Fruit fly (Drosophila melanogaster) whole organism, embryonic: Measurements from ENCODE around the gene Ir67a.
A peak's percentile ranks its signal among the peaks of the same experiment; 100 is the strongest.

Source experiments
- Blimp-1 ChIP-seq: fragments of 200-800 bp; sonication (Bioruptor generic); optimal IDR thresholded peaks from 3 replicates; lab custom pipeline; 2018; ENCODE audit warnings: missing biosample characterization, missing genetic modification characterization, mild to moderate bottlenecking, moderate library complexity, missing genetic modification reagents
- CG10267 ChIP-seq: fragments of 200-800 bp; sonication (Bioruptor generic); optimal IDR thresholded peaks from 2 replicates; lab custom pipeline; 2018; ENCODE audit warnings: missing biosample characterization, mild to moderate bottlenecking, missing genetic modification characterization, moderate library complexity
- CG10274 ChIP-seq: fragments of 200-800 bp; sonication (Bioruptor generic); optimal IDR thresholded peaks from 3 replicates; lab custom pipeline; 2017; ENCODE audit warnings: missing biosample characterization, mild to moderate bottlenecking, missing genetic modification characterization
- CG10543 ChIP-seq: fragments of 200-800 bp; sonication (Bioruptor generic); optimal IDR thresholded peaks from 3 replicates; lab custom pipeline; 2017; ENCODE audit warnings: missing biosample characterization, mild to moderate bottlenecking, missing genetic modification characterization, moderate library complexity
- CG10565 ChIP-seq: fragments of 200-800 bp; sonication (Bioruptor generic); optimal IDR thresholded peaks from 3 replicates; lab custom pipeline; 2016; ENCODE audit warnings: missing biosample characterization, mild to moderate bottlenecking, missing genetic modification characterization
- CG12104 ChIP-seq: fragments of 200-800 bp; sonication (Bioruptor generic); optimal IDR thresholded peaks from 3 replicates; lab custom pipeline; 2016; ENCODE audit warnings: missing biosample characterization, missing genetic modification characterization
- CG12744 ChIP-seq: fragments of 200-800 bp; sonication (Bioruptor generic); optimal IDR thresholded peaks from 2 replicates; lab custom pipeline; 2016; ENCODE audit warnings: missing biosample characterization, missing genetic modification characterization
- CG15073 ChIP-seq: fragments of 200-800 bp; sonication (Bioruptor generic); optimal IDR thresholded peaks from 2 replicates; lab custom pipeline; 2016; ENCODE audit warnings: missing biosample characterization, missing genetic modification characterization
- CG17359 ChIP-seq: fragments of 200-800 bp; sonication (Bioruptor generic); optimal IDR thresholded peaks from 3 replicates; lab custom pipeline; 2018; ENCODE audit warnings: missing biosample characterization, mild to moderate bottlenecking, missing genetic modification characterization, moderate library complexity
- CG17829 ChIP-seq: fragments of 200-800 bp; optimal IDR thresholded peaks from 2 replicates; lab custom pipeline; 2019; ENCODE audit warnings: missing biosample characterization, mild to moderate bottlenecking, missing genetic modification characterization, moderate library complexity
- CG18262 ChIP-seq: fragments of 200-800 bp; optimal IDR thresholded peaks from 3 replicates; lab custom pipeline; 2019; ENCODE audit warnings: missing biosample characterization, mild to moderate bottlenecking, missing genetic modification characterization, moderate library complexity
- CG18476 ChIP-seq: fragments of 200-800 bp; sonication (Bioruptor generic); optimal IDR thresholded peaks from 2 replicates; lab custom pipeline; 2016; ENCODE audit warnings: missing biosample characterization, mild to moderate bottlenecking, missing genetic modification characterization
- CG30431 ChIP-seq: fragments of 200-800 bp; sonication (Bioruptor generic); optimal IDR thresholded peaks from 2 replicates; lab custom pipeline; 2017; ENCODE audit warnings: missing biosample characterization, missing genetic modification characterization
- CG3163 ChIP-seq: fragments of 200-800 bp; sonication (Bioruptor generic); optimal IDR thresholded peaks from 3 replicates; lab custom pipeline; 2016; ENCODE audit warnings: missing biosample characterization, missing genetic modification characterization
- CG33557 ChIP-seq: fragments of 200-800 bp; sonication (Bioruptor generic); optimal IDR thresholded peaks from 2 replicates; lab custom pipeline; 2019; ENCODE audit warnings: missing biosample characterization, mild to moderate bottlenecking, missing genetic modification characterization, moderate library complexity
- CG34224 ChIP-seq: fragments of 200-800 bp; sonication (Bioruptor generic); IDR thresholded peaks from 3 replicates; pipeline ENCODE4 v1.3.6; 2022; ENCODE audit warnings: missing biosample characterization, missing genetic modification characterization; ENCODE audit not compliant: partially characterized antibody
- CG34376 ChIP-seq: fragments of 200-800 bp; sonication (Bioruptor generic); optimal IDR thresholded peaks from 2 replicates; lab custom pipeline; 2018; ENCODE audit warnings: missing biosample characterization, mild to moderate bottlenecking, missing genetic modification characterization
- CG4424 ChIP-seq: fragments of 200-800 bp; sonication (Bioruptor generic); optimal IDR thresholded peaks from 3 replicates; lab custom pipeline; 2016; ENCODE audit warnings: missing biosample characterization, missing genetic modification characterization
- CG5953 ChIP-seq: fragments of 200-800 bp; sonication (Bioruptor generic); IDR thresholded peaks from 2 replicates; pipeline ENCODE4 v1.3.6; 2022; ENCODE audit warnings: missing biosample characterization, missing genetic modification characterization
- CG6654 ChIP-seq: fragments of 200-800 bp; sonication (Bioruptor generic); optimal IDR thresholded peaks from 2 replicates; lab custom pipeline; 2017; ENCODE audit warnings: missing biosample characterization, mild to moderate bottlenecking, missing genetic modification characterization
- CrebB ChIP-seq: fragments of 200-800 bp; sonication (Bioruptor generic); optimal IDR thresholded peaks from 3 replicates; lab custom pipeline; 2018; ENCODE audit warnings: missing biosample characterization, mild to moderate bottlenecking, missing genetic modification characterization
- Deaf1 ChIP-seq: fragments of 200-800 bp; optimal IDR thresholded peaks from 3 replicates; lab custom pipeline; 2019; ENCODE audit warnings: missing biosample characterization, mild to moderate bottlenecking, missing genetic modification characterization, moderate library complexity
- E2f1 ChIP-seq: fragments of 200-800 bp; sonication (Bioruptor generic); IDR thresholded peaks from 2 replicates; pipeline ENCODE4 v1.3.6; 2022; ENCODE audit warnings: missing biosample characterization, missing genetic modification characterization
- E2f2 ChIP-seq: fragments of 200-800 bp; sonication (Bioruptor generic); IDR thresholded peaks from 2 replicates; pipeline ENCODE4 v1.3.6; 2022; ENCODE audit warnings: missing biosample characterization, missing genetic modification characterization
- NFAT ChIP-seq: fragments of 200-800 bp; sonication (Bioruptor generic); IDR thresholded peaks from 2 replicates; pipeline ENCODE4 v1.3.6; 2022; ENCODE audit warnings: missing biosample characterization, missing genetic modification characterization
- Neu2 ChIP-seq: fragments of 200-800 bp; sonication (Bioruptor generic); optimal IDR thresholded peaks from 3 replicates; lab custom pipeline; 2016; ENCODE audit warnings: missing biosample characterization, missing genetic modification characterization, borderline replicate concordance
- Nf-YB ChIP-seq: fragments of 200-800 bp; sonication (Bioruptor generic); optimal IDR thresholded peaks from 3 replicates; lab custom pipeline; 2019; ENCODE audit warnings: missing biosample characterization, mild to moderate bottlenecking, missing genetic modification characterization, moderate library complexity
- Spps ChIP-seq: fragments of 200-800 bp; sonication (Bioruptor generic); optimal IDR thresholded peaks from 2 replicates; lab custom pipeline; 2018; ENCODE audit warnings: missing biosample characterization, mild to moderate bottlenecking, missing genetic modification characterization
- Ssrp ChIP-seq: fragments of 200-800 bp; sonication (Bioruptor generic); optimal IDR thresholded peaks from 2 replicates; lab custom pipeline; 2018; ENCODE audit warnings: missing biosample characterization, mild to moderate bottlenecking, missing genetic modification characterization, moderate library complexity
- aop ChIP-seq: fragments of 200-800 bp; sonication (Bioruptor generic); IDR thresholded peaks from 2 replicates; pipeline ENCODE4 v1.3.6; 2022; ENCODE audit warnings: missing biosample characterization, missing genetic modification characterization
- bsh ChIP-seq, 2 experiments: fragments of 200-800 bp; sonication (Bioruptor generic); optimal IDR thresholded peaks; 2 replicates each; lab custom pipeline; 2017 to 2018; ENCODE audit warnings: mild to moderate bottlenecking in 2 of 2, missing biosample characterization in 2 of 2, missing genetic modification characterization in 2 of 2, moderate library complexity in 1 of 2
- danr ChIP-seq: fragments of 200-800 bp; sonication (Bioruptor generic); IDR thresholded peaks from 2 replicates; pipeline ENCODE4 v1.3.6; 2022; ENCODE audit warnings: missing biosample characterization, missing genetic modification characterization
- dm ChIP-seq: fragments of 200-800 bp; sonication (Bioruptor generic); optimal IDR thresholded peaks from 3 replicates; lab custom pipeline; 2016; ENCODE audit warnings: missing biosample characterization, missing genetic modification characterization
- dmrt99B ChIP-seq: fragments of 200-800 bp; sonication (Bioruptor generic); optimal IDR thresholded peaks from 2 replicates; lab custom pipeline; 2018; ENCODE audit warnings: missing biosample characterization, mild to moderate bottlenecking, missing genetic modification characterization, moderate library complexity
- gcm ChIP-seq: fragments of 200-800 bp; sonication (Bioruptor generic); optimal IDR thresholded peaks from 2 replicates; lab custom pipeline; 2019; ENCODE audit warnings: missing biosample characterization, mild to moderate bottlenecking, missing genetic modification characterization, moderate library complexity
- hbn ChIP-seq: fragments of 200-800 bp; sonication (Bioruptor generic); IDR thresholded peaks from 2 replicates; pipeline ENCODE4 v1.3.6; 2022; ENCODE audit warnings: missing biosample characterization, missing genetic modification characterization; ENCODE audit not compliant: partially characterized antibody
- her ChIP-seq: fragments of 200-800 bp; sonication (Bioruptor generic); optimal IDR thresholded peaks from 2 replicates; lab custom pipeline; 2016; ENCODE audit warnings: missing biosample characterization, missing genetic modification characterization
- lab ChIP-seq: fragments of 200-800 bp; sonication (Bioruptor generic); optimal IDR thresholded peaks from 3 replicates; lab custom pipeline; 2017; ENCODE audit warnings: missing biosample characterization, missing genetic modification characterization, mild to moderate bottlenecking, moderate library complexity, missing genetic modification reagents
- nerfin-2 ChIP-seq: fragments of 200-800 bp; sonication (Bioruptor generic); IDR thresholded peaks from 2 replicates; pipeline ENCODE4 v1.3.6; 2022; ENCODE audit warnings: missing biosample characterization, missing genetic modification characterization; ENCODE audit not compliant: partially characterized antibody
- oc ChIP-seq: fragments of 200-800 bp; sonication (Bioruptor generic); optimal IDR thresholded peaks from 2 replicates; lab custom pipeline; 2018; ENCODE audit warnings: missing biosample characterization, mild to moderate bottlenecking, missing genetic modification characterization, moderate library complexity
- sqz ChIP-seq: fragments of 200-800 bp; sonication (Bioruptor generic); optimal IDR thresholded peaks from 3 replicates; lab custom pipeline; 2018; ENCODE audit warnings: missing biosample characterization, mild to moderate bottlenecking, missing genetic modification characterization
- ssp ChIP-seq: fragments of 200-800 bp; sonication (Bioruptor generic); IDR thresholded peaks from 2 replicates; pipeline ENCODE4 v1.3.6; 2022; ENCODE audit warnings: missing biosample characterization, missing genetic modification characterization

The Ir67a gene

DNA sequence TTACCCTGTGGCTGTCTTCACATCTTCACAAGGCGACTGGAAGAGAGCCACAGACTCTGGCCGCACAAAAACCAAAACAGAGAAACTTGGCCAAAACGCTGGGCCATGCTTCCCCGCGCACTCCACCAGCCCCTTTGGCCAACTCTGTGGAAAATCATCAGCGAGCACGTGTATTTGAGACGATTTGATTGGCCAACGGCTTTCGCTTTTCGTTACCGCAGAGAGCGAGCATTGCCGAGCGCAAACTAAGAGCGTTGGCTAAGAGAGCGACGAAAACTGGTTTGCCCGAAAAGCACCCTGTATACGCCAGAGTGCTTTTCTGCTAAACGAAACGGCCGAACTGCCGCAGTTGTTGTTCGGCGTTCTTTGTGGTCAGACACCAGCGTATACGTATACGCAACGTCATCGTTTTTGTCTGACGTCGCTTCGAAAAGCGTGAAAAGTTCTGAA, 3.1 kb upstream of the Ir67a start, which contains the start of gene CG42673 (continued):
- TF ChIP-seq CG5953 (GFP tag; lab: Robert Waterston, UW) (no peak), oc (tag; lab: Kevin White, UChicago) (peak; percentile 2), NFAT (0 out of 2 replicates have a peak, but pooled peaks have one; percentile 31), dmrt99B (peak; percentile 5), CG34376 (GFP tag; lab: Kevin White, UChicago) (peak; percentile 0), CG3163 (GFP tag; lab: Kevin White, UChicago) (peak; percentile 99), Spps (tag; lab: Kevin White, UChicago) (no peak), Nf-YB (GFP tag; lab: Kevin White, UChicago) (peak; percentile 98), E2f2 (0 out of 2 replicates have a peak, but pooled peaks have one; percentile 13), Blimp-1 (GFP tag; lab: Kevin White, UChicago) (peak; percentile 99), hbn (GFP tag; lab: Robert Waterston, UW) (peak; percentile 47; the same call in 1 of the 2 replicates), E2f1 (GFP tag; lab: Robert Waterston, UW) (0 out of 2 replicates have a peak, but pooled peaks have one; percentile 12), her (GFP tag; lab: Kevin White, UChicago) (peak; percentile 17), CG4424 (GFP tag; lab: Kevin White, UChicago) (peak; percentile 1), sqz (peak; percentile 10), CG12744 (GFP tag; lab: Kevin White, UChicago) (no peak), gcm (peak; percentile 28), lab (GFP tag; lab: Kevin White, UChicago) (peak; percentile 17), dm (GFP tag; lab: Kevin White, UChicago) (peak; percentile 70), nerfin-2 (GFP tag; lab: Robert Waterston, UW) (peak; percentile 25; the same call in 1 of the 2 replicates), bsh (GFP tag; optimal IDR thresholded peaks at IDR 0.05; lab: Kevin White, UChicago) (peak; percentile 21 to 33), CG18476 (no peak), CG15073 (GFP tag; lab: Kevin White, UChicago) (no peak), Neu2 (no peak), ssp (no peak), CG18262 (tag; lab: Kevin White, UChicago) (peak; percentile 4)
- TF ChIP-seq, all 482 proteins: peak for 94

DNA sequence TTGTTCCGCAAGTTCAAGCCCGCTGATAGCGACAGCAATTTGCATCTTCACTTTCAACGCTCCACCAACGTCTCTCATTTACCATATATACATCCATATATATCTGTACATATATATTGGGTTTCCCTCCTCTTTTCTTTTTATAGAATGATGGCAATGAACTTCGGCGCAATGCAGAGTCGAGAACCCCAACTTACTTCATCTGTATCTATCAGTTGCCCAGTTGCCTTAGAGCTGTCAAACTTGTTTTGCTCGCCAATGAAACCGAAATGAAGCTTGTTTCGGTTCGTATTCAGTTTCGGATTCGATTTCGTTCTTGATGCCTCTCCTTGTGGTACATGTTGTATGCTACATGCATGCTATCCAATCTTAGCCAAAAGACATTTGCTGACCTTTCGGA, 15.0 kb downstream of the Ir67a start, which contains the start of gene Or67a:
Gene Or67a (plus strand): TSS at position 233 of the 400 bp plus-strand sequence.
- TF ChIP-seq CG17359 (tag; lab: Kevin White, UChicago) (no peak), CG6654 (GFP tag; lab: Kevin White, UChicago) (no peak), CG33557 (peak; percentile 15), Blimp-1 (GFP tag; lab: Kevin White, UChicago) (peak; percentile 95), CG34224 (no peak), CG12104 (no peak), CG10543 (GFP tag; lab: Kevin White, UChicago) (no peak), CG17829 (tag; lab: Kevin White, UChicago) (no peak), aop (no peak), Deaf1 (tag; lab: Kevin White, UChicago) (peak; percentile 16), CG10274 (GFP tag; lab: Kevin White, UChicago) (no peak), CG10565 (GFP tag; lab: Kevin White, UChicago) (no peak), CG30431 (GFP tag; lab: Kevin White, UChicago) (no peak), CG10267 (no peak), Ssrp (tag; lab: Kevin White, UChicago) (no peak), danr (GFP tag; lab: Robert Waterston, UW) (no peak), CrebB (tag; lab: Kevin White, UChicago) (no peak)
